Worm (Caenorhabditis elegans) whole organism, mixed stage, embryonic: ENCODE data around the gene fshr-1.

Experiments
- M03D4.4 ChIP-seq: sonication (generic microtip); optimal IDR thresholded peaks from 2 replicates; lab custom pipeline; 2017; ENCODE audit warnings: mild to moderate bottlenecking, missing genetic modification characterization, missing compliant biosample characterization
- bed-3 ChIP-seq: fragments of 200-800 bp; sonication (Bioruptor generic); optimal IDR thresholded peaks from 3 replicates; lab custom pipeline; 2018; ENCODE audit warnings: mild to moderate bottlenecking, missing genetic modification characterization, moderate library complexity, missing compliant biosample characterization
- lin-32 ChIP-seq: fragments of 200-800 bp; sonication (Bioruptor generic); optimal IDR thresholded peaks from 2 replicates; lab custom pipeline; 2018; ENCODE audit warnings: mild to moderate bottlenecking, missing genetic modification characterization, missing compliant biosample characterization
- mab-5 ChIP-seq: fragments of 150-350 bp; optimal IDR thresholded peaks from 2 replicates; lab custom pipeline; 2014; ENCODE audit warnings: missing biosample characterization, missing genetic modification characterization
- mep-1 ChIP-seq: fragments of 150-350 bp; optimal IDR thresholded peaks from 2 replicates; lab custom pipeline; 2017; ENCODE audit warnings: missing biosample characterization, missing genetic modification reagents, missing genetic modification characterization, inconsistent platforms
- nhr-12 ChIP-seq: fragments of 150-350 bp; optimal IDR thresholded peaks from 2 replicates; lab custom pipeline; 2014; ENCODE audit warnings: missing biosample characterization, missing genetic modification characterization
- nhr-28 ChIP-seq: fragments of 150-350 bp; optimal IDR thresholded peaks from 2 replicates; lab custom pipeline; 2014; ENCODE audit warnings: missing biosample characterization, missing genetic modification characterization

DNA sequence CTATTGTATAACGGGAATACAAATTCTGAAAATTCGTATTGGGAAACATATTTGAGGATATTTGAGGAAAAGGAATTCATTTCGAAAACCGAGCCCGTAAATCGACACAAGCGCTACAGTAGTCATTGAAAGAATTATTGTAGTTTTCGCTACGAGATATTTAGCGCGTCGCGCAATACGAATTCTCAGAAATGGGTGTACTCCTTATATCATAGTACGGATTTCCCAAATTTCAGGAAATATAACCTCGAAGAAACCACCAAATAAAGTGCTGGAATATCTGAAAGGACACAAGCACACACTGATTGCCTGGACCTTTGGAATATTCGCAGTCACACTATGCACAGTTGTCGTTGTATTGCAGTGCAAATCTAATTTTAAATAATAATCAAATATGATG is 37.7 kb downstream of the fshr-1 start:
- TF ChIP-seq mab-5 (tag; lab: Kevin White, UChicago) (no peak), nhr-12 (tag; lab: Kevin White, UChicago) (no peak), nhr-28 (no peak), M03D4.4 (tag; lab: Kevin White, UChicago) (no peak), bed-3 (GFP tag; lab: Kevin White, UChicago) (no peak), mep-1 (tag; lab: Kevin White, UChicago) (no peak), lin-32 (GFP tag; lab: Kevin White, UChicago) (no peak)
